Fruit fly (Drosophila melanogaster): Measurements from ENCODE around the gene CG32110.

The CG32110 gene

dm6 chr3L:12835511-12836479 is 27.3 kb downstream of the CG32110 start (continued):
- TF ChIP-seq pum (GFP tag; optimal IDR thresholded peaks at IDR 0.05) = no peak
- no peak for TF ChIP-seq CG6765 (GFP tag; optimal IDR thresholded peaks at IDR 0.05)
- no peak for TF ChIP-seq CG10321 (GFP tag; IDR thresholded peaks at IDR 0.05)
- no peak for TF ChIP-seq CG12219 (GFP tag; optimal IDR thresholded peaks at IDR 0.05)
- TF ChIP-seq CG12942 (GFP tag; optimal IDR thresholded peaks at IDR 0.05) = no peak
- TF ChIP-seq Lim3 (GFP tag; IDR thresholded peaks at IDR 0.05) = no peak
- no peak for TF ChIP-seq CG5953 (GFP tag; IDR thresholded peaks at IDR 0.05)
- peak; percentile 45 for TF ChIP-seq CG33557 (GFP tag; optimal IDR thresholded peaks at IDR 0.05)
- no peak for TF ChIP-seq az2 (GFP tag; optimal IDR thresholded peaks at IDR 0.05)
- TF ChIP-seq pfk (GFP tag; optimal IDR thresholded peaks at IDR 0.05) = no peak
- TF ChIP-seq CG10654 (GFP tag; optimal IDR thresholded peaks at IDR 0.05) = no peak
- TF ChIP-seq Poxn (GFP tag; IDR thresholded peaks at IDR 0.05) = no peak
- no peak for TF ChIP-seq Optix (GFP tag; IDR thresholded peaks at IDR 0.05)
- TF ChIP-seq CG4707 (GFP tag; optimal IDR thresholded peaks at IDR 0.05) = peak; percentile 34
- TF ChIP-seq Tbp (GFP tag; optimal IDR thresholded peaks at IDR 0.05) = no peak
- no peak for TF ChIP-seq pzg (GFP tag; optimal IDR thresholded peaks at IDR 0.05)
- TF ChIP-seq Dll (GFP tag; IDR thresholded peaks at IDR 0.05; ENCODE audit: partially characterized antibody) = no peak
- TF ChIP-seq cad (GFP tag; optimal IDR thresholded peaks at IDR 0.05) = no peak
- 0 out of 4 replicates have a peak, but pooled peaks have one; percentile 27 for TF ChIP-seq chinmo (GFP tag; IDR thresholded peaks at IDR 0.05; ENCODE audit: partially characterized antibody)
- no peak for TF ChIP-seq CG10147 (GFP tag; optimal IDR thresholded peaks at IDR 0.05)
- no peak for TF ChIP-seq sob (GFP tag; IDR thresholded peaks at IDR 0.05)
- TF ChIP-seq eyg (GFP tag; optimal IDR thresholded peaks at IDR 0.05) = no peak
- no peak for TF ChIP-seq CG15269 (tag; optimal IDR thresholded peaks at IDR 0.05)
- TF ChIP-seq odd (GFP tag; optimal IDR thresholded peaks at IDR 0.05) = no peak
- peak in 1 of 2 experiments; percentile 68 for TF ChIP-seq eve (GFP tag; optimal IDR thresholded peaks at IDR 0.05)
- no peak for TF ChIP-seq CG5180 (GFP tag; optimal IDR thresholded peaks at IDR 0.05)
- no peak for TF ChIP-seq Hr51 (GFP tag; optimal IDR thresholded peaks at IDR 0.05)
- TF ChIP-seq cg (GFP tag; optimal IDR thresholded peaks at IDR 0.05) = no peak
- TF ChIP-seq Mes4 (GFP tag; optimal IDR thresholded peaks at IDR 0.05) = no peak
- no peak for TF ChIP-seq chn (GFP tag; optimal IDR thresholded peaks at IDR 0.05)
- TF ChIP-seq usp (GFP tag; optimal IDR thresholded peaks at IDR 0.05) = no peak
- TF ChIP-seq BtbVII (GFP tag; optimal IDR thresholded peaks at IDR 0.05) = peak; percentile 43
- TF ChIP-seq Dek (tag; optimal IDR thresholded peaks at IDR 0.05) = peak; percentile 21
- TF ChIP-seq lola (GFP tag; optimal IDR thresholded peaks at IDR 0.05) = no peak
- no peak for TF ChIP-seq tgo (GFP tag; IDR thresholded peaks at IDR 0.05)
- no peak for TF ChIP-seq nau (GFP tag; optimal IDR thresholded peaks at IDR 0.05)
- TF ChIP-seq CG18599 (GFP tag; optimal IDR thresholded peaks at IDR 0.05) = no peak
- no peak for TF ChIP-seq CG17829 (tag; optimal IDR thresholded peaks at IDR 0.05)
- TF ChIP-seq vfl (GFP tag; optimal IDR thresholded peaks at IDR 0.05) = no peak
- TF ChIP-seq CG15514 (GFP tag; optimal IDR thresholded peaks at IDR 0.05) = peak; percentile 27
- no peak for TF ChIP-seq hth (optimal IDR thresholded peaks at IDR 0.05)
- TF ChIP-seq BEAF-32 (GFP tag; optimal IDR thresholded peaks at IDR 0.05) = no peak
- TF ChIP-seq CG8089 (GFP tag; optimal IDR thresholded peaks at IDR 0.05) = no peak
- no peak for TF ChIP-seq CG2116 (GFP tag; optimal IDR thresholded peaks at IDR 0.05)
- no peak for TF ChIP-seq CG7745 (tag; optimal IDR thresholded peaks at IDR 0.05)
- no peak for TF ChIP-seq Stat92E (GFP tag; optimal IDR thresholded peaks at IDR 0.05)
- TF ChIP-seq CG1602 (GFP tag; optimal IDR thresholded peaks at IDR 0.05) = no peak
- peak; percentile 18 for TF ChIP-seq CG13424 (tag; optimal IDR thresholded peaks at IDR 0.05)

All from whole organism, embryonic.